Worm (Caenorhabditis elegans) whole organism, L4 larva: Measurements from ENCODE around the gene memb-1.

Source experiments
- R02D3.7 ChIP-seq: fragments of 150-350 bp; sonication (generic microtip); optimal IDR thresholded peaks from 3 replicates; lab custom pipeline; 2014; ENCODE audit warnings: missing biosample characterization, missing genetic modification characterization
- ama-1 ChIP-seq: fragments of 150-350 bp; optimal IDR thresholded peaks from 2 replicates; lab custom pipeline; 2014; ENCODE audit warnings: inconsistent platforms, mixed read lengths
- ceh-28 ChIP-seq: fragments of 150-350 bp; optimal IDR thresholded peaks from 2 replicates; lab custom pipeline; 2014; ENCODE audit warnings: missing biosample characterization, missing genetic modification reagents, missing genetic modification characterization
- dpl-1 ChIP-seq: fragments of 150-350 bp; optimal IDR thresholded peaks from 2 replicates; lab custom pipeline; 2014; ENCODE audit warnings: missing biosample characterization, missing genetic modification reagents, missing genetic modification characterization
- fkh-10 ChIP-seq: fragments of 150-350 bp; optimal IDR thresholded peaks from 2 replicates; lab custom pipeline; 2014; ENCODE audit warnings: missing biosample characterization, missing genetic modification reagents, missing genetic modification characterization
- lin-38 ChIP-seq: fragments of 200-800 bp; sonication (Bioruptor generic); IDR thresholded peaks from 2 replicates; pipeline ENCODE4 v1.3.6; 2022; ENCODE audit warnings: missing genetic modification reagents, missing genetic modification characterization, missing compliant biosample characterization
- nhr-11 ChIP-seq: fragments of 150-350 bp; optimal IDR thresholded peaks from 2 replicates; lab custom pipeline; 2014; ENCODE audit warnings: missing biosample characterization, missing genetic modification characterization
- nhr-111 ChIP-seq: fragments of 200-800 bp; sonication (Bioruptor generic); optimal IDR thresholded peaks from 2 replicates; lab custom pipeline; 2018; ENCODE audit warnings: mild to moderate bottlenecking, missing genetic modification characterization, missing compliant biosample characterization
- nhr-77 ChIP-seq: fragments of 150-350 bp; optimal IDR thresholded peaks from 2 replicates; lab custom pipeline; 2014; ENCODE audit warnings: missing biosample characterization, missing genetic modification characterization
- pqm-1 ChIP-seq: sonication (generic microtip); optimal IDR thresholded peaks from 2 replicates; lab custom pipeline; 2017; ENCODE audit warnings: missing biosample characterization, missing genetic modification characterization
- snpc-4 ChIP-seq: fragments of 150-350 bp; optimal IDR thresholded peaks from 2 replicates; lab custom pipeline; 2014; ENCODE audit warnings: missing biosample characterization, missing genetic modification characterization
- unc-39 ChIP-seq: sonication (generic microtip); optimal IDR thresholded peaks from 2 replicates; lab custom pipeline; 2017; ENCODE audit warnings: missing biosample characterization, missing genetic modification characterization
- unc-62 ChIP-seq, 3 experiments: fragments of 150-350 bp in 1 of 3; sonication (generic microtip); optimal IDR thresholded peaks in 2 of 3; peaks in 1 of 3; 1 replicate in 1 of 3; 2 replicates in 2 of 3; lab custom pipeline; 2014 to 2017; ENCODE audit warnings: missing biosample characterization in 3 of 3, missing genetic modification characterization in 3 of 3, missing genetic modification reagents in 3 of 3, missing genotype in 1 of 3

ce11 chrX:9456579-9456978, 15.2 kb upstream of the memb-1 start:
- TF ChIP-seq R02D3.7 (no peak), nhr-77 (tag; lab: Kevin White, UChicago) (no peak), unc-62 (GFP tag; optimal IDR thresholded peaks at IDR 0.05 in 1 of 2; lab: Kevin White, UChicago) (no peak), unc-62 (tag; optimal IDR thresholded peaks at IDR 0.05; lab: Kevin White, UChicago) (no peak), unc-39 (tag; lab: Kevin White, UChicago) (no peak), dpl-1 (GFP tag; lab: Kevin White, UChicago) (no peak), nhr-11 (no peak), fkh-10 (GFP tag; lab: Kevin White, UChicago) (no peak), ama-1 (lab: Kevin White, UChicago) (no peak), ceh-28 (tag; lab: Kevin White, UChicago) (no peak), pqm-1 (tag; lab: Kevin White, UChicago) (no peak), lin-38 (GFP tag; lab: Robert Waterston, UW) (no peak), nhr-111 (GFP tag; lab: Kevin White, UChicago) (no peak), snpc-4 (no peak)
